Fruit fly (Drosophila melanogaster): ENCODE measurements around the gene 5PtaseI.
A peak's percentile ranks its signal among the peaks of the same experiment; 100 is the strongest.

5PtaseI gene

DNA sequence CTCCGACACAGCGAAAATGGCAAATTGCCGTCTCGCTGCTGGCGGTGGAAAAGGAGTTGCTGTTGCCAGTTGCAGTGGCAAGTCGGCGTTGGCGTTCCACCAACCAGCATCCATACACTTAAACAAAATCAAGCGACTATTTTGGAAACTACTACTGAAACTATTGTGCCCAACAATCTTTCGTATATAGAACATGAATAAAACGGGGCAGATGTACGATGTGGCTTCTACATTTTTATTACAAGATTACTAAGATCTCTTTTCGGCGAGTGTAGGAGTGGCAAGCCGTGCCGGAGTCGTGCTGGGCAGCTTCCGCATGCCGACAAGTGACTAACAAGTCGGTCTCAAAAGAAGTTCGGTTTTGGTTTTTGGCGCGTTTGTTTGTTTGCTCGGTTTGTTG, 48.4 kb downstream of the 5PtaseI start (continued):
- TF ChIP-seq cyc (GFP tag; optimal IDR thresholded peaks at IDR 0.05) (peak; percentile 70), Sox102F (GFP tag; optimal IDR thresholded peaks at IDR 0.05) (peak; percentile 66), Smox (GFP tag; optimal IDR thresholded peaks at IDR 0.05) (peak; percentile 64), acj6 (GFP tag; optimal IDR thresholded peaks at IDR 0.05) (peak; percentile 67), eg (GFP tag; IDR thresholded peaks at IDR 0.05) (peak; percentile 92), Eip93F (GFP tag; optimal IDR thresholded peaks at IDR 0.05) (no peak), CG3919 (GFP tag; optimal IDR thresholded peaks at IDR 0.05) (peak; percentile 81), CG6792 (GFP tag; optimal IDR thresholded peaks at IDR 0.05) (peak; percentile 40)
